Fruit fly (Drosophila melanogaster): Measurements from ENCODE around the gene CG3226.

CG3226 gene

dm6 chrX:6656023-6656594 is 2.1 kb upstream of the CG3226 start (continued):
- TF ChIP-seq CG7745 (tag; optimal IDR thresholded peaks at IDR 0.05) (no peak), Dp (GFP tag; optimal IDR thresholded peaks at IDR 0.05) (no peak), CG33557 (GFP tag; optimal IDR thresholded peaks at IDR 0.05) (peak; percentile 41), zen2 (GFP tag; IDR thresholded peaks at IDR 0.05; ENCODE audit: partially characterized antibody) (no peak), eyg (GFP tag; optimal IDR thresholded peaks at IDR 0.05) (peak; percentile 78), CG4854 (GFP tag; optimal IDR thresholded peaks at IDR 0.05) (peak; percentile 80), CG6791 (GFP tag; IDR thresholded peaks at IDR 0.05; ENCODE audit: partially characterized antibody) (no peak), run (tag; optimal IDR thresholded peaks at IDR 0.05) (peak; percentile 45), mam (GFP tag; optimal IDR thresholded peaks at IDR 0.05) (peak; percentile 86), HmgD (GFP tag; optimal IDR thresholded peaks at IDR 0.05) (peak; percentile 12), CG10147 (GFP tag; optimal IDR thresholded peaks at IDR 0.05) (peak; percentile 84), Ssrp (tag; optimal IDR thresholded peaks at IDR 0.05) (peak; percentile 74), Lim3 (GFP tag; IDR thresholded peaks at IDR 0.05) (no peak; the same call in 1 of the 2 replicates), trem (tag; optimal IDR thresholded peaks at IDR 0.05) (peak; percentile 56), inv (GFP tag; IDR thresholded peaks at IDR 0.05; ENCODE audit: partially characterized antibody) (no peak), vvl (GFP tag; IDR thresholded peaks at IDR 0.05) (peak; percentile 83), CG34422 (GFP tag; IDR thresholded peaks at IDR 0.05) (peak; percentile 75), hb (GFP tag; IDR thresholded peaks at IDR 0.05; ENCODE audit: partially characterized antibody) (no peak), CG1602 (GFP tag; optimal IDR thresholded peaks at IDR 0.05) (peak; percentile 75), CG32772 (GFP tag; IDR thresholded peaks at IDR 0.05) (peak; percentile 67), Dref (GFP tag; IDR thresholded peaks at IDR 0.05) (0 out of 2 replicates have a peak, but pooled peaks have one; percentile 18), Hey (tag; optimal IDR thresholded peaks at IDR 0.05) (no peak), Sox102F (GFP tag; optimal IDR thresholded peaks at IDR 0.05) (peak; percentile 84), peb (GFP tag; IDR thresholded peaks at IDR 0.05) (peak; percentile 60), Eip74EF (GFP tag; optimal IDR thresholded peaks at IDR 0.05) (peak in 1 of 2 experiments; percentile 86), CG7839 (tag; optimal IDR thresholded peaks at IDR 0.05) (peak; percentile 90), CG15696 (tag; optimal IDR thresholded peaks at IDR 0.05) (peak; percentile 65), Poxn (GFP tag; IDR thresholded peaks at IDR 0.05) (peak; percentile 55; the same call in 1 of the 2 replicates), dmrt99B (tag; optimal IDR thresholded peaks at IDR 0.05) (peak; percentile 89), sc (optimal IDR thresholded peaks at IDR 0.05) (no peak), sc (GFP tag; optimal IDR thresholded peaks at IDR 0.05) (peak; percentile 67), CG3065 (GFP tag; optimal IDR thresholded peaks at IDR 0.05) (peak; percentile 15), Abd-B (GFP tag; optimal IDR thresholded peaks at IDR 0.05) (peak; percentile 84), Ptx1 (GFP tag; IDR thresholded peaks at IDR 0.05) (peak; percentile 86), pfk (GFP tag; optimal IDR thresholded peaks at IDR 0.05) (no peak), CG12769 (tag; optimal IDR thresholded peaks at IDR 0.05) (peak; percentile 85), Mad (GFP tag; optimal IDR thresholded peaks at IDR 0.05) (peak; percentile 78), tna (GFP tag; IDR thresholded peaks at IDR 0.05; ENCODE audit: partially characterized antibody) (no peak), wdn (GFP tag; IDR thresholded peaks at IDR 0.05) (peak; percentile 68), dmrt11E (tag; optimal IDR thresholded peaks at IDR 0.05) (peak; percentile 60), sob (GFP tag; IDR thresholded peaks at IDR 0.05) (peak; percentile 80), ara (GFP tag; IDR thresholded peaks at IDR 0.05) (no peak), CG14014 (GFP tag; IDR thresholded peaks at IDR 0.05) (peak; percentile 80), CG4404 (GFP tag; IDR thresholded peaks at IDR 0.05) (peak; percentile 72), CG10565 (GFP tag; optimal IDR thresholded peaks at IDR 0.05) (no peak), fd64A (GFP tag; optimal IDR thresholded peaks at IDR 0.05) (peak; percentile 18), Hand (GFP tag; optimal IDR thresholded peaks at IDR 0.05) (peak; percentile 74), CG16779 (GFP tag; IDR thresholded peaks at IDR 0.05) (no peak), hbn (GFP tag; IDR thresholded peaks at IDR 0.05; ENCODE audit: partially characterized antibody) (no peak)

Data from whole organism, embryonic.